Fruit fly (Drosophila melanogaster) S2 (cell line): ENCODE data around the gene pigs.

Experiments
- CG8478 ChIP-seq: fragments of >200 bp; optimal IDR thresholded peaks from 2 replicates; lab custom pipeline; 2018
- CTCF ChIP-seq, 2 experiments: fragments of >200 bp; optimal IDR thresholded peaks; 2 replicates each; lab custom pipeline; 2018

DNA sequence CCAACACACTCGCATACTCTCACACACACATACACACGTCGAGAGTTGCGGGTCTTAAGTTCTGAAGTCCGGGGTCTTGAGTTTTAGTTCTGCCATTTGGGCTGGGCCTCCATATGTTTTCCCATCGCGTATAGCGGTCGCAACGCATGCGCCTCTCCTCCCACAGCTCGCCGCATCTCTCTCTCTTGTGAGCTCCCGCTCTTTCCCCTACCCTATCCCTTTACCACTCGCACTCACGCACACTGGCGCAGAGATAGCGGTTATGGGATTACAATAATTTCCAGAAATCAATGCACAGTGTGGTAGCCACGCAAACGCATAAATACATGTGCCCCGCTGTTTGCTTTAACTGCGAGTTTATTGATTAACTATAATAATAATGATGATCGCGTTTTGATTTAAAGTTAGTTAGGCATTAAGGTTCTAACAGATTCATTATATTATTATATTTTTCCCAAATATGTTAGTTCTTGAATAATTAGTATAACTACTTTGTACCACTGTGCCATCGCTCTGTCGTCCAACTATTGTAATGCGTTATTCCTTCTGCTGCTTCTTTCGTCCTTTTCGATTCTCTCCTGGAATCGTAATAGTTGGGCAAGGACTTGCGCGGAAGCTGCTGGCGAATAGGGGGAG, 1.9 kb downstream of the pigs start:
- TF ChIP-seq CTCF (optimal IDR thresholded peaks at IDR 0.05; lab: Kevin White, UChicago) = no peak
- TF ChIP-seq CG8478 = no peak
